Worm (Caenorhabditis elegans): Measurements from ENCODE around the gene C06C6.7.

The C06C6.7 gene

ce11 chrV:16017671-16018070 is 25.7 kb downstream of the C06C6.7 start, which contains the start of gene srx-43:
Gene srx-43 (plus strand): TSS chrV:16017971.
- no peak for TF ChIP-seq ceh-48 (tag; optimal IDR thresholded peaks at IDR 0.05)
- no peak for TF ChIP-seq sdc-2 (tag; optimal IDR thresholded peaks at IDR 0.05)
- no peak for TF ChIP-seq syd-9 (tag; optimal IDR thresholded peaks at IDR 0.05)
- no peak for TF ChIP-seq fax-1 (tag; optimal IDR thresholded peaks at IDR 0.05)
- TF ChIP-seq ceh-14 (tag; optimal IDR thresholded peaks at IDR 0.05): no peak
- TF ChIP-seq F13H6.1 (tag; optimal IDR thresholded peaks at IDR 0.05): no peak
- no peak for TF ChIP-seq pax-1 (tag; optimal IDR thresholded peaks at IDR 0.05)
- no peak for TF ChIP-seq ref-2 (tag; optimal IDR thresholded peaks at IDR 0.05)
- no peak for TF ChIP-seq unc-42 (tag; optimal IDR thresholded peaks at IDR 0.05)
- no peak for TF ChIP-seq eyg-1 (tag; optimal IDR thresholded peaks at IDR 0.05)
- TF ChIP-seq nhr-11 (tag; optimal IDR thresholded peaks at IDR 0.05): no peak
- no peak for TF ChIP-seq T23F11.4 (GFP tag; optimal IDR thresholded peaks at IDR 0.05)
- no peak for TF ChIP-seq nhr-232 (tag; optimal IDR thresholded peaks at IDR 0.05)
- TF ChIP-seq ttx-3 (tag; optimal IDR thresholded peaks at IDR 0.05): no peak
- TF ChIP-seq ceh-6 (GFP tag; optimal IDR thresholded peaks at IDR 0.05): no peak
- no peak for TF ChIP-seq nfya-1 (tag; optimal IDR thresholded peaks at IDR 0.05)
- TF ChIP-seq fkh-6 (tag; optimal IDR thresholded peaks at IDR 0.05): no peak
- TF ChIP-seq hlh-6 (tag; optimal IDR thresholded peaks at IDR 0.05): no peak
- TF ChIP-seq hlh-8 (tag; optimal IDR thresholded peaks at IDR 0.05): no peak

- TF ChIP-seq tbx-2 (tag; optimal IDR thresholded peaks at IDR 0.05) (no peak), elt-2 (tag; optimal IDR thresholded peaks at IDR 0.05) (no peak), ceh-24 (tag; optimal IDR thresholded peaks at IDR 0.05) (no peak), unc-55 (GFP tag; optimal IDR thresholded peaks at IDR 0.05) (no peak), pax-1 (tag; optimal IDR thresholded peaks at IDR 0.05) (no peak), mec-3 (tag; optimal IDR thresholded peaks at IDR 0.05; ENCODE audit: borderline replicate concordance) (no peak), ref-2 (tag; optimal IDR thresholded peaks at IDR 0.05) (no peak), unc-3 (GFP tag; conservative IDR thresholded peaks at IDR 0.05) (no peak), unc-3 (tag; optimal IDR thresholded peaks at IDR 0.05) (no peak), ama-1 (optimal IDR thresholded peaks at IDR 0.05) (no peak), sox-4 (tag; optimal IDR thresholded peaks at IDR 0.05) (no peak), hlh-30 (tag; optimal IDR thresholded peaks at IDR 0.05; ENCODE audit: insufficient read depth) (no peak), ceh-30 (tag; optimal IDR thresholded peaks at IDR 0.05) (no peak), pha-2 (tag; optimal IDR thresholded peaks at IDR 0.05) (no peak), ttx-3 (tag; optimal IDR thresholded peaks at IDR 0.05) (no peak), unc-86 (tag; optimal IDR thresholded peaks at IDR 0.05) (no peak), che-1 (tag; optimal IDR thresholded peaks at IDR 0.05) (no peak), ceh-18 (tag; optimal IDR thresholded peaks at IDR 0.05) (no peak), gmeb-2 (tag; optimal IDR thresholded peaks at IDR 0.05) (no peak), hlh-8 (tag; optimal IDR thresholded peaks at IDR 0.05) (no peak), F13H6.1 (tag; optimal IDR thresholded peaks at IDR 0.05) (no peak)
Observed at ce11 chrV:16020042-16020441, 28.1 kb downstream of the C06C6.7 start, which contains the start of gene srx-44. Gene srx-44 (plus strand): TSS chrV:16020342.

- TF ChIP-seq gmeb-2 (tag; optimal IDR thresholded peaks at IDR 0.05): peak; percentile 23
- TF ChIP-seq zip-5 (tag; optimal IDR thresholded peaks at IDR 0.05): peak; percentile 68
- no peak for TF ChIP-seq pha-4 (tag; optimal IDR thresholded peaks at IDR 0.05)
- peak; percentile 90 for TF ChIP-seq ceh-2 (tag; optimal IDR thresholded peaks at IDR 0.05)
- peak; percentile 94 for TF ChIP-seq C08G9.2 (tag; optimal IDR thresholded peaks at IDR 0.05)
- peak; percentile 28 for TF ChIP-seq rnt-1 (tag; optimal IDR thresholded peaks at IDR 0.05)
- peak; percentile 93 for TF ChIP-seq ceh-31 (tag; optimal IDR thresholded peaks at IDR 0.05)
- TF ChIP-seq lim-6 (tag; optimal IDR thresholded peaks at IDR 0.05): peak; percentile 57
- TF ChIP-seq F13H6.1 (tag; optimal IDR thresholded peaks at IDR 0.05): peak; percentile 35
- TF ChIP-seq sdc-2 (tag; optimal IDR thresholded peaks at IDR 0.05): peak; percentile 47
- no peak for TF ChIP-seq mec-3 (tag; optimal IDR thresholded peaks at IDR 0.05; ENCODE audit: borderline replicate concordance)
- peak; percentile 43 for TF ChIP-seq fax-1 (tag; optimal IDR thresholded peaks at IDR 0.05)
- peak; percentile 53 for TF ChIP-seq ref-2 (tag; optimal IDR thresholded peaks at IDR 0.05)
- peak; percentile 29 for TF ChIP-seq ceh-48 (tag; optimal IDR thresholded peaks at IDR 0.05)
- TF ChIP-seq ets-4 (tag; optimal IDR thresholded peaks at IDR 0.05): peak; percentile 72
- peak; percentile 58 for TF ChIP-seq unc-42 (tag; optimal IDR thresholded peaks at IDR 0.05)
- peak; percentile 57 for TF ChIP-seq ceh-34 (tag; optimal IDR thresholded peaks at IDR 0.05)
- TF ChIP-seq ceh-24 (tag; optimal IDR thresholded peaks at IDR 0.05): no peak
- peak; percentile 85 for TF ChIP-seq tbx-7 (tag; optimal IDR thresholded peaks at IDR 0.05)
- no peak for TF ChIP-seq pros-1 (tag; optimal IDR thresholded peaks at IDR 0.05)
- peak; percentile 6 for TF ChIP-seq ztf-16 (tag; optimal IDR thresholded peaks at IDR 0.05)
- TF ChIP-seq hlh-15 (tag; optimal IDR thresholded peaks at IDR 0.05): no peak
- no peak for TF ChIP-seq pha-2 (tag; optimal IDR thresholded peaks at IDR 0.05)
- TF ChIP-seq hlh-8 (tag; optimal IDR thresholded peaks at IDR 0.05): peak; percentile 74
- TF ChIP-seq elt-2 (tag; optimal IDR thresholded peaks at IDR 0.05): peak; percentile 38
- TF ChIP-seq ahr-1 (tag; optimal IDR thresholded peaks at IDR 0.05): no peak
- peak; percentile 72 for TF ChIP-seq ceh-14 (tag; optimal IDR thresholded peaks at IDR 0.05)
- TF ChIP-seq fkh-10 (GFP tag; optimal IDR thresholded peaks at IDR 0.05): no peak
Observed at ce11 chrV:16022600-16022999, 30.6 kb downstream of the C06C6.7 start.

Measured in whole organism, late embryonic.